Fruit fly (Drosophila melanogaster): ENCODE data around the gene CG9360.

Gene CG9360

DNA sequence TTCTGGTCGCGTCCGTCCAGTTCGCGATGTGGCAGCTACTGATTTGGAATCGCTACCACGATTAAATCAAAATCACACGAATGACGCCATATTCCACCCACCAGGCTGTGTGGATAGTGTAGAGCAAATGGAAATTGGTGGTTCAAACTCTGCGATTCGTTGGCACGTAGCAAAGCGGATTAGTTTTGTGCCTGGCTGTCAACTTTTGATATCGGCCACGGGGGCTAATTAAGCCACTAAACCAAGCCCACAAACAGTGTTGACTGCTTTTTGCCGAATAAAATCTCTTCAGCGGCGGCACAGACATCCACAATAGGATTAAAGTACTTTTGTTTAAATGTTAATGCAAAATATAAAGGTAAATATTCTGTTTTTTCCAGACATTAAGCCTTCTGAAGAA lies 32.7 kb downstream of the CG9360 start, which contains the start of gene inaF-C:
inaF-C (minus strand) TSS at position 101 of the 400 bp plus-strand sequence.
- TF ChIP-seq lz (GFP tag; optimal IDR thresholded peaks at IDR 0.05) (no peak), fd85E (GFP tag; optimal IDR thresholded peaks at IDR 0.05) (no peak), CG6808 (GFP tag; optimal IDR thresholded peaks at IDR 0.05) (no peak)

DNA sequence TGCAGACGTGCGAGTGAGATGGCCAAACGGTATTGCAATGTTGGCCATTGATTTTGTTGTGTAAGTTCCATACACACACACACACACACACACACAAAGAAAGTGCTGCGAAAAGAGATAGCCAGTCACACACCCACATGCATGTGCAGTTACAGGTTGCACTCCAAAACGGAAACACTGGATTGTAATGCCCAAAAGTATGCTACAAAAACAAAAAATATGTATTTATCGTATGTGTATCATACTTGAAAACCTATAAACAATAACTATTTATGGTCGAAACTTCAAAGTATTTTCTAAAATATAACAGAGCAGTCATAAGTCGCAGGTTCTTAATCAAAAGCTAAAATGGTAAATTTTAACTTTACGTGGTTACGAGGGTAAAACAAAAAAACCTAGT lies 34.4 kb downstream of the CG9360 start:
- TF ChIP-seq CG32006 (GFP tag; optimal IDR thresholded peaks at IDR 0.05) (peak; percentile 66), Eip78C (GFP tag) (peak; percentile 69), Eip75B (GFP tag; optimal IDR thresholded peaks at IDR 0.05) (peak; percentile 2), fkh (GFP tag; optimal IDR thresholded peaks at IDR 0.05) (no peak), CG9139 (GFP tag; optimal IDR thresholded peaks at IDR 0.05) (no peak), CG6808 (GFP tag; optimal IDR thresholded peaks at IDR 0.05) (no peak), CG11294 (GFP tag; IDR thresholded peaks at IDR 0.05) (peak; percentile 30; the same call in 1 of the 2 replicates), Hr4 (GFP tag; optimal IDR thresholded peaks at IDR 0.05) (peak; percentile 45), CG6276 (GFP tag; optimal IDR thresholded peaks at IDR 0.05) (peak; percentile 38), CG8319 (GFP tag; optimal IDR thresholded peaks at IDR 0.05) (no peak), Hr39 (GFP tag; optimal IDR thresholded peaks at IDR 0.05) (no peak), dac (GFP tag; optimal IDR thresholded peaks at IDR 0.05) (peak; percentile 29), CG15336 (GFP tag; IDR thresholded peaks at IDR 0.05) (0 out of 2 replicates have a peak, but pooled peaks have one; percentile 22), net (GFP tag; optimal IDR thresholded peaks at IDR 0.05) (no peak), CG4318 (GFP tag; optimal IDR thresholded peaks at IDR 0.05) (peak; percentile 29), esn (GFP tag; optimal IDR thresholded peaks at IDR 0.05) (peak; percentile 20), CG16779 (tag; optimal IDR thresholded peaks at IDR 0.05) (no peak)

DNA sequence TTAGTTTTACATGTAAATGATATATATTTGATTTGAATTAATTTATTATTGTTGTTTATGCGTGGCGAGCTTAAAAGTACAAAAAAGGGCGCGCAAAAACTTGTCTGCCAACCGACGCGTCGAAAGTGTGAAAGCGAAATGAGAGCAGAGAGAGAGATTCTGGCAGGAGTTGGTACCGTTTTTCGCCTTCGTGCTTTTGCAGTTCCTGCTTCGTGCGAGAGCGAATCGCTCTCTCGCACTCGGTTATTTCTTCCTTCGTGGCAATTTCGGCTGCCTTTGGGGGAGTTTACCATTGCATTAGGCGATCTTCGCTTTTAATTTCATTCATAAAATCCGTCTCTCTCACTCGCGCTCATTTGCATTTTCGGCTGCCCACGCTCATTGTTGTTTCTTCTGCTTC lies 35.4 kb downstream of the CG9360 start, which contains the start of gene inaF-D:
inaF-D (minus strand) TSS at position 101 of the 400 bp plus-strand sequence.
- no peak for TF ChIP-seq Sox102F (GFP tag; optimal IDR thresholded peaks at IDR 0.05)

DNA sequence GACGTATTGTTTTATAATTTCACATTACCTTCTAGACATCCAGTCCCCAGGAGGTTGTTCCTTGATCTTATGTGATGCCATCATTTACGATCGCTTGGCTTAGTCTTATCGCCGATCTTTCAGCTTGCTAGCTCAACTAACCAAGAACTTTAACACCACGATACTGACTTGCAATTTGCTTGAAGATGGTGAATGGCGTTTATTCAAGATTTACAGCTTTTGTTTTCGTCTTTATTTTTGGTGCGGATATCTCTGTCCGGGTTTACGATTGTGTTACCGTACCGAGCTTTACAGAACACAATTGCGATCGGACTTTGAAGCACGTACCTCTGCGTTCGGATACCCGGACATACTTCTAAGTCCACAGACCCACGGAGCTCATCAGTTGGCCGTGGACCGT lies 40.4 kb downstream of the CG9360 start, which contains the start of gene CG15221:
CG15221 (plus strand) TSS at position 301 of the 400 bp plus-strand sequence.
- TF ChIP-seq OdsH (GFP tag; optimal IDR thresholded peaks at IDR 0.05) (no peak), CG16779 (tag; optimal IDR thresholded peaks at IDR 0.05) (no peak), Hr4 (GFP tag; optimal IDR thresholded peaks at IDR 0.05) (no peak), salr (GFP tag; optimal IDR thresholded peaks at IDR 0.05) (no peak), CG6792 (GFP tag; optimal IDR thresholded peaks at IDR 0.05) (no peak), CG7368 (GFP tag; optimal IDR thresholded peaks at IDR 0.05) (no peak), CG15336 (GFP tag; IDR thresholded peaks at IDR 0.05) (no peak), Smox (GFP tag; optimal IDR thresholded peaks at IDR 0.05) (no peak), CG32006 (GFP tag; optimal IDR thresholded peaks at IDR 0.05) (no peak), CG10631 (GFP tag; optimal IDR thresholded peaks at IDR 0.05) (no peak), Eip78C (GFP tag) (no peak), CG8632 (GFP tag; optimal IDR thresholded peaks at IDR 0.05) (no peak), Gug (GFP tag; IDR thresholded peaks at IDR 0.05) (no peak), CG6276 (GFP tag; optimal IDR thresholded peaks at IDR 0.05) (no peak), CG11762 (GFP tag; optimal IDR thresholded peaks at IDR 0.05; ENCODE audit: insufficient read depth) (no peak), CG34406 (GFP tag; optimal IDR thresholded peaks at IDR 0.05) (no peak), CG1621 (tag; optimal IDR thresholded peaks at IDR 0.05) (no peak)

DNA sequence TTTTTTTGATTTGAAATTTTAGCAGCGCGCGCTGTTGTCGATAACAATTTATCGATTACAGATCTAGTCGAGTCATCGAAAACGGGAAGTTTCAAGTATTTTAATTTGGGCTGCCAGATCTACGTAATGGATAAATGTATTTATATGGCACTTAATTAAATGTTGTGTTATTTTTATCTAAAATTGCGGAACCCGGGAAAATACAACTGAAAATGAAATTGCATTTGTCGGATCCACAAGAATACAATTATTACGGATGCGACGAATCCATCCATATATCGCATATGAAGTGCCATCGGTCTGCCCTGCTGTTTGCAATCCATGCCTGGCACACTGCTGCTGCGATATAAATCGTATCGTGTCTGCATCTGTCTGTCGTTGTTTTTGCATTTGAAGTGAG lies 44.3 kb downstream of the CG9360 start, which contains the start of gene Tango10:
Tango10 (plus strand) TSS at position 108 of the 400 bp plus-strand sequence.
- TF ChIP-seq CG11762 (GFP tag; optimal IDR thresholded peaks at IDR 0.05; ENCODE audit: insufficient read depth) (no peak), Sox14 (GFP tag; optimal IDR thresholded peaks at IDR 0.05) (peak; percentile 68), CG6792 (GFP tag; optimal IDR thresholded peaks at IDR 0.05) (peak; percentile 19), CG11902 (GFP tag; optimal IDR thresholded peaks at IDR 0.05) (peak; percentile 47), Lpt (GFP tag; optimal IDR thresholded peaks at IDR 0.05) (no peak), dsx (GFP tag; optimal IDR thresholded peaks at IDR 0.05; ENCODE audit: poor library complexity, severe bottlenecking) (no peak), Ets21C (GFP tag; optimal IDR thresholded peaks at IDR 0.05) (peak; percentile 53), Eip78C (GFP tag) (peak; percentile 41), CG9139 (GFP tag; optimal IDR thresholded peaks at IDR 0.05) (no peak), CG8632 (GFP tag; optimal IDR thresholded peaks at IDR 0.05) (no peak), dac (GFP tag; optimal IDR thresholded peaks at IDR 0.05) (no peak), achi (GFP tag; optimal IDR thresholded peaks at IDR 0.05) (peak; percentile 43), CG1621 (tag; optimal IDR thresholded peaks at IDR 0.05) (no peak), lz (GFP tag; optimal IDR thresholded peaks at IDR 0.05) (peak; percentile 37), CG3919 (GFP tag; optimal IDR thresholded peaks at IDR 0.05) (peak; percentile 55), CG3032 (tag; optimal IDR thresholded peaks at IDR 0.05) (peak; percentile 34), acj6 (GFP tag; optimal IDR thresholded peaks at IDR 0.05) (no peak), OdsH (GFP tag; optimal IDR thresholded peaks at IDR 0.05) (no peak), esn (GFP tag; optimal IDR thresholded peaks at IDR 0.05) (peak; percentile 62), CG15336 (GFP tag; IDR thresholded peaks at IDR 0.05) (no peak), net (GFP tag; optimal IDR thresholded peaks at IDR 0.05) (no peak), CG8119 (GFP tag; IDR thresholded peaks at IDR 0.05) (no peak), Eip75B (GFP tag; optimal IDR thresholded peaks at IDR 0.05) (peak; percentile 27), CG31627 (GFP tag; optimal IDR thresholded peaks at IDR 0.05) (peak; percentile 70)
